Fruit fly (Drosophila melanogaster): ENCODE data around the gene ko.
A peak's percentile ranks its signal among the peaks of the same experiment; 100 is the strongest.

ko gene

dm6 chr3L:21047734-21048657 lies 83.0 kb downstream of the ko start:
- peak; percentile 12 for TF ChIP-seq Dif (GFP tag; optimal IDR thresholded peaks at IDR 0.05; ENCODE audit: partially characterized antibody)
- TF ChIP-seq brk (GFP tag; optimal IDR thresholded peaks at IDR 0.05), result peak; percentile 2
- TF ChIP-seq Hr78 (GFP tag; optimal IDR thresholded peaks at IDR 0.05), result no peak
- TF ChIP-seq dl (GFP tag; optimal IDR thresholded peaks at IDR 0.05; ENCODE audit: insufficient read depth in 1 of 2, partially characterized antibody in 2 of 2), result no peak

DNA sequence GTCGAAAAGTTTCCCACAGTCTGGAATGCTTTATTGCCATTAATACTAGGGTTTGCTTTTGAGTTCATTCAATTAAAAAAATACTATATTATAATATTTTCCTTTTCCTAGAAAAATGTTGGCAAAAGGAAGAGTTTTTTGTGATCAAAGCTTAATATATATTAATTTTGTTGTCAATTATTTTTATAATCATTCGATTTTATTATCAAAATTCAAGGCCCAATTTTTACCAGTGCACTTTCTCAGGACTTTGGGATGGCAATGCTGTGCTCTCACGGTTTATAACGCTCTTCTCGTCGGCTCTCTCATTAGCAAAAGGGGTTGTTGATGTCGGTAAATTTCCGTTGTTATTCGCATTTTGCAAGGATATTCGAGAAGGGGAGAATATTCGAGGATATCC lies 83.9 kb downstream of the ko start:
- TF ChIP-seq jim (GFP tag; optimal IDR thresholded peaks at IDR 0.05) (no peak), lola (GFP tag; optimal IDR thresholded peaks at IDR 0.05) (no peak), Hr78 (GFP tag; optimal IDR thresholded peaks at IDR 0.05) (no peak), Dif (GFP tag; optimal IDR thresholded peaks at IDR 0.05; ENCODE audit: partially characterized antibody) (no peak), Sp1 (GFP tag; optimal IDR thresholded peaks at IDR 0.05) (peak; percentile 19), h (GFP tag; optimal IDR thresholded peaks at IDR 0.05) (peak; percentile 11), HLH106 (tag; optimal IDR thresholded peaks at IDR 0.05) (peak; percentile 6), foxo (GFP tag; optimal IDR thresholded peaks at IDR 0.05) (peak in 1 of 2 experiments; percentile 30)

DNA sequence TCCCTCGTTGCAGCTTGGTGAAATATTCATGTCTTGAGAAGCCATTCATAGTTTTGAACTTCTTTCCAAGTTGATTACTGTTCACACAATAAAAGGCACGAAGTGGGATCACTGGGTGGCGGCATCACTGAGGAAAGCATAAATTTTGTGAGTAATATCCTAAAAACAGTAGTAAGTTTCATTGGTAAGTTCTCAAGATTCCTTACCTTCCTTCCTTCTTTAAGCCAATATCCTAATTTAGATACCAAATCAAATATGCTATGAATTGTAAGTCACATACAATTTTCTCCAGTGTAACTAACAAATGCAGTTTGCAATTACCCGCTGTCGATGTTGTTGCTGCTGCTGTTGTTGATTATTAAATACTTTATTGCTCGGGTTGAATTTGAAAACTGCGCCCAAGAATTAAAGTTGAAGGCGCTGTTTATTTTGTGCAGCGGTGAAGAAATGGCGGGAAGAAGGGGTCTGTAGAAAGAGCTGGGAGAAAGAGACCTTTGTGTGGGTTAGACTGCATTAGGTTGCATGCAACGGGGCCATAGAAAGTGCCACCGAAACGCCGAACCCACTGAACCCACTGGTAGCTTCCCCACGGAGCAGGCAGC lies 84.8 kb downstream of the ko start:
- TF ChIP-seq pan (optimal IDR thresholded peaks at IDR 0.05) (no peak), psq (GFP tag; optimal IDR thresholded peaks at IDR 0.05) (no peak), Abd-B (GFP tag; optimal IDR thresholded peaks at IDR 0.05) (no peak), h (GFP tag; optimal IDR thresholded peaks at IDR 0.05) (no peak), usp (GFP tag; optimal IDR thresholded peaks at IDR 0.05) (no peak), fru (GFP tag; optimal IDR thresholded peaks at IDR 0.05) (no peak), CrebA (GFP tag; optimal IDR thresholded peaks at IDR 0.05; ENCODE audit: borderline replicate concordance) (no peak), woc (GFP tag; optimal IDR thresholded peaks at IDR 0.05) (no peak), OdsH (GFP tag; optimal IDR thresholded peaks at IDR 0.05) (no peak)

DNA sequence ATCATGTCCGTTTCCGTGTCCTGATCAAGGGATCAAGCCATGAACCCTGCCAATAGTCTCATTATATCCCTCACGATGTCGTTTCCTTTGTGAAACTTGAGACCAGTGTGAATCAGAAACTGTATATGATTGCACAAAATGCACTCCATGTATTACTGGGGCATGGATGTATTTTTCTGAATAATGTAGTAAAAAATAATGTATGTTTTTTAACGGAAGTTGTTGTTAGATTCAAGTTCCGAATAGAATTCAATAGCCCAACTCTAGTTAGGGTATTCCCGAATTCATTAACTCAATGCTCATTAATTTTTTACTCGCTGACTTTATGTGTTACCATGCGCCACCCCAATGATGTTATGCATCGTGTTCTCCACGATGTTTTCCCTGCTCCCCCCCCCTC lies 86.2 kb downstream of the ko start:
- peak; percentile 2 for TF ChIP-seq woc (GFP tag; optimal IDR thresholded peaks at IDR 0.05)
- no peak for TF ChIP-seq dmrt93B (GFP tag; optimal IDR thresholded peaks at IDR 0.05)

DNA sequence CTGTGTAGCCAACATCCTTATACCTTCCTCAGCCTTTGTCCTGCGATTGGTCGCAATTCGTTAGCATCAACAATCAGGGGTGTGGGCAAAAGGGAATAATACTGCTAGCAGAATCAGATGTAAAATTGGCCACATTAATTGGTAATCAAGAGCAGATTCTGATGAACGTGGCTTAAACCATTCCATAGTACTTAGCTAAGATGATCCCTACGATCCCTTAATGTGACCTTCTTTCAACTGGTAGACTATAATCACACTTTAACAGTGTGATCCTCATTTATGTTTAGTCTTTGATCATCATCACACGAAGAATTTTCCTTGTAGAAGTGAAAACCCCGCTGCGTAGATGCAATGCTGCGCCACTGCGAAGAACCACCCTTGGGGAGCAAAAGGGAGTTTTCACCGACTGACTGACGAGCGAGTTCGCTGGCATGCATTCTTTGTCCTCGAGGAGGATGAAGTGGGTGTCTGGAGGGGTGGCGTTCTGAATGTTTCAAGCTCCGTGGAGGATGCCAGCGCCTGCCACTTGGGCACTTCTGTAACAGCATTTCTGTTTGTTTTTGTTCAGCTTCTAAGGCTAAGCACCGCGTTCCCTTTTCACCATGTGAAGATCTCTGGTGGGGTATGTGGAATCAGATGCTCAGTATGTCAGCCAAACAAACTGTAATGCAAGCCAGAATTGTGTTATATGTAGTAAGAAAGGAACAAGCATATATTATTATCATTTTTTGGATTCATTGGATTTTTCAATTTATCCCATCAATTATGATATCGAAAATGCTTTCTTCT lies 86.9 kb downstream of the ko start:
- TF ChIP-seq dmrt93B (GFP tag; optimal IDR thresholded peaks at IDR 0.05) (no peak), fru (GFP tag; optimal IDR thresholded peaks at IDR 0.05) (peak; percentile 7), foxo (GFP tag; optimal IDR thresholded peaks at IDR 0.05) (peak in 1 of 2 experiments; percentile 2), pan (optimal IDR thresholded peaks at IDR 0.05) (no peak), tai (GFP tag; optimal IDR thresholded peaks at IDR 0.05) (no peak), psq (GFP tag; optimal IDR thresholded peaks at IDR 0.05) (no peak), ey (GFP tag; optimal IDR thresholded peaks at IDR 0.05) (peak; percentile 17), N (GFP tag; optimal IDR thresholded peaks at IDR 0.05) (no peak), Sp1 (GFP tag; optimal IDR thresholded peaks at IDR 0.05) (peak; percentile 10)

dm6 chr3L:21043435-21043834 lies 87.5 kb downstream of the ko start:
- TF ChIP-seq Dfd (GFP tag; optimal IDR thresholded peaks at IDR 0.05) (peak; percentile 32), Rel (GFP tag; optimal IDR thresholded peaks at IDR 0.05) (no peak), Rel (tag; optimal IDR thresholded peaks at IDR 0.05) (no peak)
